Fruit fly (Drosophila melanogaster) whole organism, embryonic: ENCODE measurements around the gene SPARC.

ENCODE experiments used
- Aef1 ChIP-seq: fragments of 200-800 bp; sonication (Bioruptor generic); IDR thresholded peaks from 3 replicates; pipeline ENCODE4 v1.3.6; 2022; ENCODE audit warnings: missing biosample characterization, missing genetic modification characterization
- Bgb ChIP-seq: fragments of 200-800 bp; sonication (Bioruptor generic); IDR thresholded peaks from 2 replicates; pipeline ENCODE4 v1.3.6; 2022; ENCODE audit warnings: missing biosample characterization, missing genetic modification characterization; ENCODE audit not compliant: partially characterized antibody
- CG10147 ChIP-seq: fragments of 200-800 bp; sonication (Bioruptor generic); optimal IDR thresholded peaks from 2 replicates; lab custom pipeline; 2019; ENCODE audit warnings: missing biosample characterization, mild to moderate bottlenecking, missing genetic modification characterization, moderate library complexity
- CG10543 ChIP-seq: fragments of 200-800 bp; sonication (Bioruptor generic); optimal IDR thresholded peaks from 3 replicates; lab custom pipeline; 2017; ENCODE audit warnings: missing biosample characterization, mild to moderate bottlenecking, missing genetic modification characterization, moderate library complexity
- CG11398 ChIP-seq: fragments of 200-800 bp; sonication (Bioruptor generic); optimal IDR thresholded peaks from 2 replicates; lab custom pipeline; 2016; ENCODE audit warnings: missing biosample characterization, missing genetic modification characterization
- CG11696 ChIP-seq: fragments of 200-800 bp; sonication (Bioruptor generic); IDR thresholded peaks from 2 replicates; pipeline ENCODE4 v1.3.6; 2022; ENCODE audit warnings: missing biosample characterization, missing genetic modification characterization
- CG12219 ChIP-seq: fragments of 200-800 bp; sonication (Bioruptor generic); optimal IDR thresholded peaks from 3 replicates; lab custom pipeline; 2018; ENCODE audit warnings: missing biosample characterization, mild to moderate bottlenecking, missing genetic modification characterization
- CG1603 ChIP-seq: fragments of 200-800 bp; sonication (Bioruptor generic); optimal IDR thresholded peaks from 2 replicates; lab custom pipeline; 2019; ENCODE audit warnings: missing biosample characterization, mild to moderate bottlenecking, missing genetic modification characterization, moderate library complexity
- CG16813 ChIP-seq: fragments of 200-800 bp; sonication (Bioruptor generic); IDR thresholded peaks from 3 replicates; pipeline ENCODE4 v1.3.6; 2022; ENCODE audit warnings: missing biosample characterization, missing genetic modification characterization; ENCODE audit not compliant: partially characterized antibody
- CG17186 ChIP-seq: fragments of 200-800 bp; sonication (Bioruptor generic); optimal IDR thresholded peaks from 3 replicates; lab custom pipeline; 2017; ENCODE audit warnings: missing biosample characterization, missing genetic modification reagents, missing genetic modification characterization
- CG17359 ChIP-seq: fragments of 200-800 bp; sonication (Bioruptor generic); optimal IDR thresholded peaks from 3 replicates; lab custom pipeline; 2018; ENCODE audit warnings: missing biosample characterization, mild to moderate bottlenecking, missing genetic modification characterization, moderate library complexity
- CG17568 ChIP-seq: fragments of 200-800 bp; sonication (Bioruptor generic); optimal IDR thresholded peaks from 2 replicates; lab custom pipeline; 2018; ENCODE audit warnings: missing biosample characterization, mild to moderate bottlenecking, missing genetic modification characterization, moderate library complexity
- CG17912 ChIP-seq: fragments of 200-800 bp; sonication (Bioruptor generic); optimal IDR thresholded peaks from 2 replicates; lab custom pipeline; 2018; ENCODE audit warnings: missing biosample characterization, mild to moderate bottlenecking, missing genetic modification characterization
- CG2875 ChIP-seq: fragments of 200-800 bp; sonication (Bioruptor generic); optimal IDR thresholded peaks from 2 replicates; lab custom pipeline; 2017; ENCODE audit warnings: missing biosample characterization, mild to moderate bottlenecking, missing genetic modification characterization, missing genetic modification reagents
- CG31388 ChIP-seq: fragments of 200-800 bp; sonication (Bioruptor generic); optimal IDR thresholded peaks from 2 replicates; lab custom pipeline; 2016; ENCODE audit warnings: missing biosample characterization, missing genetic modification characterization
- CG4854 ChIP-seq: fragments of 200-800 bp; sonication (Bioruptor generic); optimal IDR thresholded peaks from 2 replicates; lab custom pipeline; 2016; ENCODE audit warnings: missing biosample characterization, missing genetic modification characterization, inconsistent platforms
- CG5180 ChIP-seq: fragments of 200-800 bp; sonication (Bioruptor generic); optimal IDR thresholded peaks from 3 replicates; lab custom pipeline; 2017; ENCODE audit warnings: missing biosample characterization, missing genetic modification characterization, mild to moderate bottlenecking, moderate library complexity, missing genetic modification reagents
- CG5245 ChIP-seq: fragments of 200-800 bp; sonication (Bioruptor generic); optimal IDR thresholded peaks from 3 replicates; lab custom pipeline; 2016; ENCODE audit warnings: missing biosample characterization, missing genetic modification characterization
- CG9932 ChIP-seq: fragments of 200-800 bp; sonication (Bioruptor generic); IDR thresholded peaks from 2 replicates; pipeline ENCODE4 v1.3.6; 2022; ENCODE audit warnings: missing biosample characterization, missing genetic modification characterization
- Dref ChIP-seq: fragments of 200-800 bp; sonication (Bioruptor generic); IDR thresholded peaks from 2 replicates; pipeline ENCODE4 v1.3.6; 2022; ENCODE audit warnings: missing biosample characterization, missing genetic modification characterization
- Drgx ChIP-seq: fragments of 200-800 bp; sonication (Bioruptor generic); IDR thresholded peaks from 2 replicates; pipeline ENCODE4 v1.3.6; 2022; ENCODE audit warnings: missing biosample characterization, missing genetic modification characterization
- E2f2 ChIP-seq: fragments of 200-800 bp; sonication (Bioruptor generic); IDR thresholded peaks from 2 replicates; pipeline ENCODE4 v1.3.6; 2022; ENCODE audit warnings: missing biosample characterization, missing genetic modification characterization
- ERR ChIP-seq: fragments of 200-800 bp; sonication (Bioruptor generic); optimal IDR thresholded peaks from 2 replicates; lab custom pipeline; 2016; ENCODE audit warnings: missing biosample characterization, missing genetic modification characterization
- Fer1 ChIP-seq: fragments of 200-800 bp; sonication (Bioruptor generic); optimal IDR thresholded peaks from 2 replicates; lab custom pipeline; 2017; ENCODE audit warnings: missing biosample characterization, mild to moderate bottlenecking, missing genetic modification characterization
- Gug ChIP-seq: fragments of 200-800 bp; sonication (Bioruptor generic); IDR thresholded peaks from 4 replicates; pipeline ENCODE4 v1.3.6; 2022; ENCODE audit warnings: missing biosample characterization, missing genetic modification characterization
- H2.0 ChIP-seq: fragments of 200-800 bp; sonication (Bioruptor generic); IDR thresholded peaks from 2 replicates; pipeline ENCODE4 v1.3.6; 2022; ENCODE audit warnings: missing biosample characterization, missing genetic modification characterization
- HLH54F ChIP-seq: fragments of 200-800 bp; sonication (Bioruptor generic); optimal IDR thresholded peaks from 3 replicates; lab custom pipeline; 2016; ENCODE audit warnings: missing biosample characterization, missing genetic modification characterization
- Kr ChIP-seq: fragments of 200-800 bp; sonication (Bioruptor generic); optimal IDR thresholded peaks from 2 replicates; lab custom pipeline; 2017; ENCODE audit warnings: missing biosample characterization, mild to moderate bottlenecking, missing genetic modification characterization
- Myb ChIP-seq: fragments of 200-800 bp; sonication (Bioruptor generic); optimal IDR thresholded peaks from 2 replicates; lab custom pipeline; 2016; ENCODE audit warnings: missing biosample characterization, missing genetic modification characterization
- NFAT ChIP-seq: fragments of 200-800 bp; sonication (Bioruptor generic); IDR thresholded peaks from 2 replicates; pipeline ENCODE4 v1.3.6; 2022; ENCODE audit warnings: missing biosample characterization, missing genetic modification characterization
- Nf-YC ChIP-seq: fragments of 200-800 bp; optimal IDR thresholded peaks from 3 replicates; lab custom pipeline; 2019; ENCODE audit warnings: missing biosample characterization, mild to moderate bottlenecking, missing genetic modification characterization, moderate library complexity
- Optix ChIP-seq: fragments of 200-800 bp; sonication (Bioruptor generic); IDR thresholded peaks from 3 replicates; pipeline ENCODE4 v1.3.6; 2022; ENCODE audit warnings: missing biosample characterization, missing genetic modification characterization
- Trl ChIP-seq, 3 experiments: fragments of >200 bp in 2 of 3; fragments of 200-800 bp in 1 of 3; sonication (Bioruptor generic) in 1 of 3; optimal IDR thresholded peaks; 2 replicates in 1 of 3; 3 replicates in 2 of 3; lab custom pipeline; 2016 to 2017; ENCODE audit warnings: missing biosample characterization in 1 of 3, missing genetic modification characterization in 1 of 3
- Vsx1 ChIP-seq: fragments of 200-800 bp; sonication (Bioruptor generic); optimal IDR thresholded peaks from 2 replicates; lab custom pipeline; 2017; ENCODE audit warnings: missing biosample characterization, mild to moderate bottlenecking, missing genetic modification characterization, missing genetic modification reagents
- Xrp1 ChIP-seq: fragments of 200-800 bp; sonication (Bioruptor generic); IDR thresholded peaks from 2 replicates; pipeline ENCODE4 v1.3.6; 2022; ENCODE audit warnings: missing biosample characterization, missing genetic modification characterization
- abd-A ChIP-seq: fragments of 200-800 bp; sonication (Bioruptor generic); optimal IDR thresholded peaks from 3 replicates; lab custom pipeline; 2019; ENCODE audit warnings: missing biosample characterization, mild to moderate bottlenecking, missing genetic modification characterization, moderate library complexity
- ap ChIP-seq: fragments of 200-800 bp; sonication (Bioruptor generic); IDR thresholded peaks from 2 replicates; pipeline ENCODE4 v1.3.6; 2022; ENCODE audit warnings: missing biosample characterization, missing genetic modification characterization
- ara ChIP-seq: fragments of 200-800 bp; sonication (Bioruptor generic); IDR thresholded peaks from 2 replicates; pipeline ENCODE4 v1.3.6; 2022; ENCODE audit warnings: missing biosample characterization, missing genetic modification characterization
- az2 ChIP-seq: fragments of 200-800 bp; sonication (Bioruptor generic); optimal IDR thresholded peaks from 3 replicates; lab custom pipeline; 2016; ENCODE audit warnings: missing biosample characterization, missing genetic modification characterization
- disco-r ChIP-seq: fragments of 200-800 bp; sonication (Bioruptor generic); optimal IDR thresholded peaks from 2 replicates; lab custom pipeline; 2016; ENCODE audit warnings: missing biosample characterization, missing genetic modification characterization
- dm ChIP-seq: fragments of 200-800 bp; sonication (Bioruptor generic); optimal IDR thresholded peaks from 3 replicates; lab custom pipeline; 2016; ENCODE audit warnings: missing biosample characterization, missing genetic modification characterization
- dmrt11E ChIP-seq: fragments of 200-800 bp; sonication (Bioruptor generic); optimal IDR thresholded peaks from 3 replicates; lab custom pipeline; 2018; ENCODE audit warnings: missing biosample characterization, mild to moderate bottlenecking, missing genetic modification characterization, moderate library complexity
- ems ChIP-seq: fragments of 200-800 bp; sonication (Bioruptor generic); optimal IDR thresholded peaks from 3 replicates; lab custom pipeline; 2016; ENCODE audit warnings: missing biosample characterization, missing genetic modification characterization
- en ChIP-seq: fragments of 200-800 bp; sonication (Bioruptor generic); optimal IDR thresholded peaks from 2 replicates; lab custom pipeline; 2016; ENCODE audit warnings: missing biosample characterization, missing genetic modification characterization
- her ChIP-seq: fragments of 200-800 bp; sonication (Bioruptor generic); optimal IDR thresholded peaks from 2 replicates; lab custom pipeline; 2016; ENCODE audit warnings: missing biosample characterization, missing genetic modification characterization
- nom ChIP-seq: fragments of 200-800 bp; sonication (Bioruptor generic); optimal IDR thresholded peaks from 2 replicates; lab custom pipeline; 2017; ENCODE audit warnings: missing biosample characterization, missing genetic modification characterization, mild to moderate bottlenecking, moderate library complexity, missing genetic modification reagents
- org-1 ChIP-seq: fragments of 200-800 bp; sonication (Bioruptor generic); optimal IDR thresholded peaks from 2 replicates; lab custom pipeline; 2017; ENCODE audit warnings: missing biosample characterization, missing genetic modification characterization
- run ChIP-seq: fragments of 200-800 bp; sonication (Bioruptor generic); optimal IDR thresholded peaks from 3 replicates; lab custom pipeline; 2018; ENCODE audit warnings: missing biosample characterization, mild to moderate bottlenecking, missing genetic modification characterization
- tio ChIP-seq: fragments of 200-800 bp; sonication (Bioruptor generic); optimal IDR thresholded peaks from 2 replicates; lab custom pipeline; 2017; ENCODE audit warnings: missing biosample characterization, missing genetic modification characterization, inconsistent platforms
- twi ChIP-seq: fragments of 200-800 bp; optimal IDR thresholded peaks from 2 replicates; lab custom pipeline; 2019; ENCODE audit warnings: missing biosample characterization, mild to moderate bottlenecking, missing genetic modification characterization, moderate library complexity
- zf30C ChIP-seq: fragments of 200-800 bp; sonication (Bioruptor generic); optimal IDR thresholded peaks from 3 replicates; lab custom pipeline; 2018; ENCODE audit warnings: missing biosample characterization, mild to moderate bottlenecking, missing genetic modification characterization

SPARC gene

dm6 chr3R:26853699-26854098 lies 18.1 kb downstream of the SPARC start (continued):
- TF ChIP-seq dmrt11E (tag; lab: Kevin White, UChicago) (no peak), zf30C (GFP tag; lab: Kevin White, UChicago) (no peak), az2 (GFP tag; lab: Kevin White, UChicago) (no peak), CG5245 (GFP tag; lab: Kevin White, UChicago) (no peak), Kr (no peak), ara (GFP tag; lab: Robert Waterston, UW) (no peak), tio (GFP tag; lab: Kevin White, UChicago) (no peak), H2.0 (GFP tag; lab: Robert Waterston, UW) (peak; percentile 28; the same call in 1 of the 2 replicates), nom (GFP tag; lab: Kevin White, UChicago) (no peak), Drgx (GFP tag; lab: Robert Waterston, UW) (0 out of 2 replicates have a peak, but pooled peaks have one; percentile 33), CG17912 (no peak), CG17186 (GFP tag; lab: Kevin White, UChicago) (no peak), CG11696 (GFP tag; lab: Robert Waterston, UW) (no peak), CG9932 (GFP tag; lab: Robert Waterston, UW) (peak; percentile 59), twi (no peak), her (GFP tag; lab: Kevin White, UChicago) (peak; percentile 5), ems (GFP tag; lab: Kevin White, UChicago) (no peak), CG1603 (tag; lab: Kevin White, UChicago) (peak; percentile 5), CG4854 (no peak), Fer1 (GFP tag; lab: Kevin White, UChicago) (no peak), Dref (GFP tag; lab: Robert Waterston, UW) (no peak), en (GFP tag; lab: Kevin White, UChicago) (no peak), Aef1 (GFP tag; lab: Robert Waterston, UW) (0 out of 3 replicates have a peak, but pooled peaks have one; percentile 15), CG12219 (GFP tag; lab: Kevin White, UChicago) (no peak), E2f2 (GFP tag; lab: Robert Waterston, UW) (no peak), CG17359 (tag; lab: Kevin White, UChicago) (no peak), run (tag; lab: Kevin White, UChicago) (no peak), Optix (GFP tag; lab: Robert Waterston, UW) (0 out of 3 replicates have a peak, but pooled peaks have one; percentile 9), CG17568 (GFP tag; lab: Kevin White, UChicago) (no peak), ap (GFP tag; lab: Robert Waterston, UW) (no peak), CG10543 (GFP tag; lab: Kevin White, UChicago) (no peak), Vsx1 (no peak), CG10147 (GFP tag; lab: Kevin White, UChicago) (no peak), abd-A (no peak), CG2875 (GFP tag; lab: Kevin White, UChicago) (no peak), HLH54F (GFP tag; lab: Kevin White, UChicago) (peak; percentile 12), dm (no peak), Nf-YC (tag; lab: Kevin White, UChicago) (no peak), NFAT (GFP tag; lab: Robert Waterston, UW) (peak; percentile 28; the same call in 1 of the 2 replicates), Myb (GFP tag; lab: Kevin White, UChicago) (no peak), CG16813 (GFP tag; lab: Robert Waterston, UW) (no peak), Xrp1 (GFP tag; lab: Robert Waterston, UW) (peak; percentile 26; the same call in 1 of the 2 replicates), CG5180 (GFP tag; lab: Kevin White, UChicago) (no peak), org-1 (GFP tag; lab: Kevin White, UChicago) (no peak), Trl (optimal IDR thresholded peaks at IDR 0.05; lab: Kevin White, UChicago) (no peak), Trl (GFP tag; optimal IDR thresholded peaks at IDR 0.05; lab: Kevin White, UChicago) (no peak), CG31388 (GFP tag; lab: Kevin White, UChicago) (no peak), CG11398 (GFP tag; lab: Kevin White, UChicago) (no peak), disco-r (GFP tag; lab: Kevin White, UChicago) (no peak), ERR (no peak), Bgb (GFP tag; lab: Robert Waterston, UW) (no peak), Gug (GFP tag; lab: Robert Waterston, UW) (peak; percentile 33; the same call in 1 of the 4 replicates)
